Worm (Caenorhabditis elegans): ENCODE measurements around the gene T22B2.3.

Gene T22B2.3

ce11 chrX:3871578-3872234 is 45.4 kb upstream of the T22B2.3 start:
- TF ChIP-seq ztf-11 (tag; optimal IDR thresholded peaks at IDR 0.05) (no peak), nhr-47 (tag; optimal IDR thresholded peaks at IDR 0.05) (no peak), tbx-2 (tag; optimal IDR thresholded peaks at IDR 0.05) (no peak), mab-9 (GFP tag; IDR thresholded peaks at IDR 0.05) (no peak), ceh-88 (GFP tag; IDR thresholded peaks at IDR 0.05) (no peak), nhr-12 (tag; optimal IDR thresholded peaks at IDR 0.05) (no peak), fkh-10 (GFP tag; optimal IDR thresholded peaks at IDR 0.05) (peak; percentile 84), zag-1 (tag; optimal IDR thresholded peaks at IDR 0.05) (no peak), nhr-90 (tag; optimal IDR thresholded peaks at IDR 0.05; ENCODE audit: poor library complexity) (no peak), aha-1 (tag; optimal IDR thresholded peaks at IDR 0.05) (no peak), lin-14 (GFP tag; optimal IDR thresholded peaks at IDR 0.05) (peak; percentile 44), ama-1 (optimal IDR thresholded peaks at IDR 0.05) (no peak), ztf-4 (tag; optimal IDR thresholded peaks at IDR 0.05) (no peak), snpc-4 (tag; optimal IDR thresholded peaks at IDR 0.05) (no peak), ces-1 (GFP tag; optimal IDR thresholded peaks at IDR 0.05) (no peak), nhr-20 (tag; optimal IDR thresholded peaks at IDR 0.05) (no peak), grh-1 (GFP tag; IDR thresholded peaks at IDR 0.05) (no peak)

- TF ChIP-seq nhr-12 (tag; optimal IDR thresholded peaks at IDR 0.05) = no peak
Observed at ce11 chrX:3873445-3873844, 43.7 kb upstream of the T22B2.3 start, which contains the start of gene lim-4. Gene lim-4 (minus strand): TSS chrX:3873545.

- TF ChIP-seq lin-14 (GFP tag; optimal IDR thresholded peaks at IDR 0.05) (peak; percentile 49), mab-9 (GFP tag; IDR thresholded peaks at IDR 0.05) (no peak), fkh-10 (GFP tag; optimal IDR thresholded peaks at IDR 0.05) (peak; percentile 72)
Observed at ce11 chrX:3875714-3876113, 41.4 kb upstream of the T22B2.3 start.

ce11 chrX:3878233-3878632 is 38.9 kb upstream of the T22B2.3 start, which contains the start of gene F47F2.1:
Gene F47F2.1 (plus strand): TSS chrX:3878533.
- TF ChIP-seq dsc-1 (tag; optimal IDR thresholded peaks at IDR 0.05) (no peak), ceh-82 (tag; optimal IDR thresholded peaks at IDR 0.05) (no peak), sup-37 (GFP tag; optimal IDR thresholded peaks at IDR 0.05) (no peak), grh-1 (GFP tag; IDR thresholded peaks at IDR 0.05) (no peak), lir-3 (tag; optimal IDR thresholded peaks at IDR 0.05; ENCODE audit: poor library complexity) (no peak), skn-1 (tag; optimal IDR thresholded peaks at IDR 0.05) (no peak), unc-30 (tag; optimal IDR thresholded peaks at IDR 0.05) (no peak), ztf-11 (tag; optimal IDR thresholded peaks at IDR 0.05) (no peak), ces-1 (GFP tag; optimal IDR thresholded peaks at IDR 0.05) (no peak), mab-9 (GFP tag; IDR thresholded peaks at IDR 0.05) (no peak), nhr-76 (tag; optimal IDR thresholded peaks at IDR 0.05) (no peak), lin-35 (GFP tag; optimal IDR thresholded peaks at IDR 0.05) (no peak), snu-23 (GFP tag; optimal IDR thresholded peaks at IDR 0.05) (no peak), nhr-20 (tag; optimal IDR thresholded peaks at IDR 0.05) (no peak), isw-1 (GFP tag; IDR thresholded peaks at IDR 0.05) (no peak)

- no peak for TF ChIP-seq sptf-1 (tag; optimal IDR thresholded peaks at IDR 0.05)
- no peak for TF ChIP-seq mep-1 (tag; optimal IDR thresholded peaks at IDR 0.05)
- TF ChIP-seq snpc-4 (tag; optimal IDR thresholded peaks at IDR 0.05) = no peak
- TF ChIP-seq lir-3 (tag; optimal IDR thresholded peaks at IDR 0.05; ENCODE audit: poor library complexity) = no peak
- TF ChIP-seq blmp-1 (tag; optimal IDR thresholded peaks at IDR 0.05) = no peak
Observed at ce11 chrX:3887595-3887994, 29.5 kb upstream of the T22B2.3 start.

ce11 chrX:3895577-3895976 is 21.5 kb upstream of the T22B2.3 start, which contains the start of gene F47F2.3:
Gene F47F2.3 (minus strand): TSS chrX:3895677.
- TF ChIP-seq nhr-20 (tag; optimal IDR thresholded peaks at IDR 0.05) (no peak), ztf-11 (tag; optimal IDR thresholded peaks at IDR 0.05) (no peak), unc-30 (tag; optimal IDR thresholded peaks at IDR 0.05) (no peak), egl-27 (tag; optimal IDR thresholded peaks at IDR 0.05) (no peak), pag-3 (tag; optimal IDR thresholded peaks at IDR 0.05; ENCODE audit: borderline replicate concordance, insufficient read depth) (no peak), unc-98 (GFP tag; IDR thresholded peaks at IDR 0.05) (no peak), C16A3.4 (tag; optimal IDR thresholded peaks at IDR 0.05) (no peak), unc-62 (GFP tag; optimal IDR thresholded peaks at IDR 0.05) (no peak), nhr-76 (tag; optimal IDR thresholded peaks at IDR 0.05) (no peak), pqm-1 (tag; optimal IDR thresholded peaks at IDR 0.05) (no peak), isw-1 (GFP tag; IDR thresholded peaks at IDR 0.05) (no peak), nhr-77 (tag; optimal IDR thresholded peaks at IDR 0.05) (no peak), swsn-7 (tag; optimal IDR thresholded peaks at IDR 0.05) (no peak), fkh-8 (tag; optimal IDR thresholded peaks at IDR 0.05) (no peak), egl-13 (tag; optimal IDR thresholded peaks at IDR 0.05) (no peak)

All from whole organism, L1 larva.